Fruit fly (Drosophila melanogaster): ENCODE results near the gene CG15506.

DNA sequence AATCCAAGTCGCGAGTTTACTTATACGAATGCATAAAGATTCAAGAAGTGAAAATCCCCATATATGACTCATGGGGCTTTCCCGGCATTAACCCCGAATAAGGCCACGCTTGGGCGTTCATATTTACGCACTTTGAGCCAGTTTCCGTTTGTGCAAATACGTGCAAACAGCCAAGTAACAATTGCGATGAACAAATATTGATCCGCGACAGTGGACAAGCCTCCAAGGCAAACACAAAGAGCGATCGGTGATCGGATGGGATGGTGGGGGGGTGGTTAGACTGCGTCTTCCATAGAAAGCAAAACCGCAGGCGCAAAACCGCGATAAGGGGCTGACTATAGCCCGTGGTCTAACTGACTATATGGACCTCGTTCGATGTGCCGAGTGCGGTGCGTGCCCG is 38.8 kb downstream of the CG15506 start:
- TF ChIP-seq h (optimal IDR thresholded peaks at IDR 0.05): no peak
- no peak for TF ChIP-seq psq (optimal IDR thresholded peaks at IDR 0.05)

Measured in Kc167 (cell line).